Fruit fly (Drosophila melanogaster): Measurements from ENCODE around the gene CG14995.

The CG14995 gene

DNA sequence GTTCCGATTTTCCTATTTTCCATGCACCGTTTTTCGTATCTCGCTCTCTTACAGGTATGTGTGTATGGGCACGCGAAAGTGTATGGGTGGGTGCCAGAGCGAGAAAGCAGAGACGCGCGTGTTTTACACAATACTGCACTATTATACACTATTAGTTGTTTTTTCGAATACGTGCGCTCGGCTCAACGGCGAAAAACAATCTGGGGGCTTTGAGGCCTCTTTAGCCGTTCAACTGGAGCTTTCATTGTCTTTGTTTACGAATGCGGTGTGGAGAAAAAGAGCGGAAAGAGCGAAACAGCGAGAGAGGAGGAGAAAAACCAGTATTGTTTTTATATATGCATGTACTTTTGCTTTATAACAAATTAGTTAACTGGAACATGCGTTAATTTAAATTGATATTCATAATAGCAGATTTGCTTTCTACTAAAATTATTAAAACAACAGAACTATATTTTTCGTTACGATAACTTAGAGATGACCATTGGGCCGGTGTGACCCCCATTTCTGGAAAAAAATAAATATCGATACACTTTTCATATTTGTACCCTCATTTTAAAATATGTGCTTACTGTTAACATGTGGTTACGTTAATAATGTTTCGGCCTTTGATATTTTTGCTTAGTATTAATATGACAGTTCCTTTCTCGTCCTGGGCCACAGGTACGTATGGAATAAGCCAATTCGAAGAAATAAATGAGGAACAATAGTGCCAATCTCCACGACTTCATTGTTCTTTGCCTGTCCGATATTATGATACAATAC, at the start of gene CG14995:
Gene CG14995 (minus strand): TSS at position 761 of the 762 bp plus-strand sequence.
- peak; percentile 3 for TF ChIP-seq noc (tag; optimal IDR thresholded peaks at IDR 0.05)

DNA sequence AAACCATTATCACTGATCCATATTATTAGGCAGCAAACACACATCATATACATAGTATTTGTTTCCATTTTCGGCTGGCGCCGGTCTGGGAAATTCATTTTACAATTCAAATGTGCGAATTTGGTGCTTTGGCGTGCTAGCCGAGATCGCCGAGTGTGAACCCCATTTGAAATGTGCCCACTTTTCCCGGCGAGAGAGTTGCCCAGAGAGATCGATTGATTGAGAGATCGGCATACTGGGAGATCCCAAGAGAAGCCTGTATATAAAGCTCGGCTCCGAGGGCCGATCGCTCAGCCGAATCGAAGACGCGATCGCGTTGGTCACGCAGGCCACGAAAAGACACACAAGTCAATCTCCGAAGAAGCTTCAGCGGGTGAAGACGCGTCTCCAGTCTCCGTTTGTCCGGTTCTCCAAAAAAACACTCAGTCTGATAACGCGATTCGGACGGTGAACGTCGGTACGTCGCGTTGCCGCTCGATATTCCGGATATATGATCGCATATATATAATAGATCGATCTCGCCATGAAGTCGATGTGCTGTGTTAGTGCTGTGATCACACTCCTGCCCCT, 45.4 kb upstream of the CG14995 start, which contains the start of gene CG1299:
Gene CG1299 (plus strand): TSS at position 291 of the 570 bp plus-strand sequence.
- no peak for TF ChIP-seq noc (tag; optimal IDR thresholded peaks at IDR 0.05)

DNA sequence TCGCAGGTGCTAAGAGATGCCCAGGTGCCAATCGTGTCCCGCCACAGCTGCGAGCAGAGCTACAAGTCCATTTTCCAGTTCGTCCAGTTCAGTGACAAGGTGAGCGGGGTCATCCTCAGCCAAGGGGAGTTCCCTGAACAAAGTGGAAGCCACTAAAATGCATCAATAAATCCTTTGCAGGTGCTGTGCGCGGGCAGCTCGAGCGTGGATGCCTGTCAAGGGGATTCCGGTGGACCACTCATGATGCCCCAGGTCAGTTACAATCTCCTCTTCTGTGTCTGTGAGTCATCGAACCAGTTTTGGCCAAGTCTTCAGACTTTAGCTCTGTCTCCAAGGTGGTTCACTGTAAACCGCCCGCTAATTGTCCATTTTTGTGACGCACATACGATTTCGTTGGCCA, 42.2 kb upstream of the CG14995 start:
- TF ChIP-seq noc (tag; optimal IDR thresholded peaks at IDR 0.05) = no peak

DNA sequence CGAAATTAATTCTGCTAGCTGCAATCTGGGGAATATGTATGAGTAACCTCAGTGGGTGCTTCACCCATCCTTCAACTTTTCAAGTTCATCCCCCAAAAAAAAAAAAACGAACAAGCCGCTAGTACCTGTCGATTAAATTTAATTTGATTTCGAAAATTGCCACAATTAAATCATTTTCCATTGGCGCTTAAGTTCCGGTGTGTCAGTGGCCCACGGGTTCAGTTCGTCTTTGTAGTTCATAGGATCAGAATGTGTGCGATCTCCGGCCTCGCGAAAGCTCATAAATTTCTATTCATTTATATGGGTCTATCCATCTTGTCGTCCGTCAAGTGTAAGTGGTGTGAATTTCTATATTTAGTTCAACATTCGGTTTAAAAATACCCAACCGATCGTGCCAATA, 39.0 kb upstream of the CG14995 start, which contains the start of gene CG32260:
Gene CG32260 (plus strand): TSS at position 301 of the 400 bp plus-strand sequence.
- TF ChIP-seq noc (tag; optimal IDR thresholded peaks at IDR 0.05) = no peak

DNA sequence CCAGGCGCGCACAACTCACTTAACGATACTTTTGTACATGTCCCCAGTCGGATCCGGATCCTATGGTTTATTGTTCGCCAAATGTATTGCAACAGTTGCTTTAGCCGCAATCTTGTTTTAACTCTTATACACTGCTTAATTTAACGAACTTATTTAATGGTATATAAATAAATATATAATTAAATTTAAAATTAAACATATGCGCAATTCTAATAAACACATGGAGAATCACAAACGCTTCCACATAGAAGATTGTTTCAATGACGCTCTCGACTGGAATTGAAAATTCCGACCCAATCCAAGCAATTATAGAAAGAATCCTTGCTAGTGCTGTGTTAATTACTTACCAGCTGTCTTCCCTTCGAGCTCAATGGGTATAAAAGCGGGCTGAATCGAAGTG, 38.1 kb upstream of the CG14995 start, which contains the start of gene Akh:
Gene Akh (plus strand): TSS at position 301 of the 400 bp plus-strand sequence.
- no peak for TF ChIP-seq noc (tag; optimal IDR thresholded peaks at IDR 0.05)

DNA sequence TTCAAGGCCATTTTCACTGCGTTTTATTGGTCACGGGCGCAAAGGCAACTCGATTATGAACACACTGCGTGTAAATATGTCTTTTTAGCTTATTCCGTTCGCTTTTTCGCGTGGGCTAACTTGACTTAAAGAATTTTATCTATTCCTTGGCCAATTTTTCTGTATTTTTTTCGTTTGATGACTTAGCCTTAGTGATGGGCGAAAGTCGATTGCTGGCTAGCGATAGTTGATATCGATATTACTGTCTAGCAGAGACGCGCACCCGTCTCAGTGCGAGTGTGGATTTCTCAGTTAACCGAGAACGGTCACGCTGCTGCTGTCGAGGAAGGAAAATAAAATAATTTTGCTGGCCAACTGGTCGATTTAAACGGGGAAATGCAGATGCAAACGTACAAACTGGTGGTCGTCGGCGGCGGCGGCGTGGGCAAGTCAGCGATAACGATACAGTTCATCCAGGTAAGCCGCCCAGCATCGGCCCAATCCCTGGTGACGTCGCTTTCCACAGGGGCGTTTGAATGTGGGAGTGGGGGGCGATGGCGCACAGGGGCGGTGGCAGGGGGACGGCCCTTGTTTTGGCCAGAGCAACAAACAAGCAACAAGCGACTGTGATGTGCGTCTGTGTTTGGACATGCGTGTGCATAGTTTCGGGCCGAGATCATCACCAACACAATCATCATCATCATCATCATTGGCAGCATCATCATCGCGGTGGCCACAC, 35.9 kb upstream of the CG14995 start, which contains the start of the genes Rop and Ras64B:
Gene Rop (minus strand): TSS at position 193 of the 718 bp plus-strand sequence.
Gene Ras64B (plus strand): TSS at position 273 of the 718 bp plus-strand sequence.
- TF ChIP-seq noc (tag; optimal IDR thresholded peaks at IDR 0.05) = peak; percentile 27

DNA sequence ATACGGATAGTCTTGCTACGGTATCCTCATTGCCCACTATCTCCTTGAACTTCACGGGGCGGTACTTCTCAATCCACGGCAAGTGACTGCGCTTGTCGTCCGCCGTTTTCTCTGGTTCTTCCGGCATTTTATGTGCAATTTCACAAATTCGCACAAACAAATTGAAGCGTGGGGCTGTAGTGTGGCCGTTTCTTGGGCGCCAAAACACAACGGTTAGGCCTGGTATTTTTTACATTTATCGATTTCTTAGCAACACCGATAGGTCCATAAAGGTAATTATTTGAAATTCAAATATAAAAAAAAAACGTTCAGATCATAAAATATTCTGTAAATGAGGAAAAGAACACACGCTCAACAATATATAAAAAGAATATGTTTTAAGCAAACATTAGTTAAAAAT, 32.8 kb upstream of the CG14995 start, which contains the start of gene RfC4:
Gene RfC4 (minus strand): TSS at position 182 of the 400 bp plus-strand sequence.
- TF ChIP-seq noc (tag; optimal IDR thresholded peaks at IDR 0.05) = no peak

DNA sequence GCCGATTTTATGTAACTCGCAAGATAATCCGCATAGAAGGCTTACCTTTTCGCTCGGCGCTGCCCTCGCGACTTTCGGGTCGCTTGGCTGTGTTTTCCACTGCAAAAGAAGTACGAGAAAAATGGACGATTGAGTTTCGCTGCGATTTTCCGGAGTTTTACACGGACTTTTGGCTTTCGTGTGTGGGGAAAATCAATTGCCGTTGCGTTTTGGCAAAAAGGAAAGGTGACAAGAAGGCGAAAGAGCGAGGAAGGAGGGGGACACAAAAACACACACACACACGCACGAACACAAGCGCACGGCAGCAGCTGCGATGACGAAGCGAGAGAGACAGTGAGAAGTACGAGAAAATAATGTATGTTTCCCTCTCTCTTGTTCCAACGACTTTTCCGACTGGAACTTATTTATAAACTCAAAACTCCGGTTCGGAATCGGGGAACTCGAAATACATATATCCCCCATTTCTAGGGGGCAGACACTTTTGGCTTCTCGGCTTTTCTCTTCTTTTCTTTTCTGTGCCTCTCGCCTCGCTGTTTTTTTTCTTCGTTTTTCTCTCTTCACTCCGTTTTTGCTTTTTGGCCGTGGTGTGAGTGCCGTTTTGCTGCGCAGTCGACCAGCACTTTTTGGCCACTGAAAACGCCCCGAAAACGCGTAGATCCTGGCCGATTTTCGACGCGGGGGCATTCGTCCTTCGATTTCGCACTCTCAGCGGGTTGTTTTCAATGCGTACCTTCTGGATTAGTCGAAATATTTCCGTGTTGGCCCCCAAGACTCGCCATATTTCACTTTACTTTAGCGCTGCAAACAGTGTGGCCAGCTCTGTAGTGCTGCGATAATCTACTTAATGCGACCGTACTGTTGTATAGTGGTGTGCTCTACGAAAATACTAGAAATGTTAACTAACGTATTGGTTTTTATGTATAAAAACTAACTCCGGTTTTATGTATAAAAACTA, 30.9 kb upstream of the CG14995 start, which contains the start of gene ens:
Gene ens (minus strand): TSS at position 827 of the 955 bp plus-strand sequence.
- TF ChIP-seq noc (tag; optimal IDR thresholded peaks at IDR 0.05) = no peak

DNA sequence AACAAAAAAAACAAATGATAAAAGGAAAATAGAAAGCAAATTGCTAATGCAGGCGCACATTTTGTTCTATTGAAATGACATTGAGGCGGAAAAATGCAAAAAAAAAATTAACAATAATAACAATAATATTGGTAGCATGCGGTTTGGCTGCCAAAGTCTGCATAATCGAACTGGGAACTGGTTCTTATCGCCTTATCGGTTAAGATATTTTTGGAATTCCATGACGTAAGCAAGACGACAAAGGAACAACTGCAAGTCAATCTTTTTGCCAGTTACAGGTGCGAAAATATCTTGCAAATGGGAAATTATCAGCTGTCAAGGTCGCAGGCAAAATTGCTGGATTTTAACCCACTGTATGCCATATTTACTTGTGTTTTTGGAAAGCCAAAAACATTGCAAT, 29.5 kb upstream of the CG14995 start:
- no peak for TF ChIP-seq noc (tag; optimal IDR thresholded peaks at IDR 0.05)

DNA sequence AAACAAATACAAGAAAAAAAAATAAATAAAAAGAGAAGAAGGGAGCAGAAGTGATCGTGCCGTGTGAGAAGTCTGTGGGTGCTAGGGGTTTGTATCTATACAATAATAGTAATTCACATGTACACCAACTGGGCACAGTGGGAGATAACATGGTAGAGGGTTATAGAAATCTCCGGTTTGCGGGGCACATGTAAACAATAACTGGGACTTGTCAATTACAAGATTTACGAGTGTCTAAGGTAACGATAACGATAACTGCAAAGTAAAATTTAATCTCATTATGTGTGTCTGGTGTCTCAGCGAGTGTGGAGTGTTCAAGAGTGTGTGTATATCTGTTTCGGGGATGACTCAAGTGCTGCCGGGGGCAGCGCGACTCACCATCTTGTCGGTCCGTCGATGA, 27.7 kb upstream of the CG14995 start:
- TF ChIP-seq noc (tag; optimal IDR thresholded peaks at IDR 0.05) = no peak

DNA sequence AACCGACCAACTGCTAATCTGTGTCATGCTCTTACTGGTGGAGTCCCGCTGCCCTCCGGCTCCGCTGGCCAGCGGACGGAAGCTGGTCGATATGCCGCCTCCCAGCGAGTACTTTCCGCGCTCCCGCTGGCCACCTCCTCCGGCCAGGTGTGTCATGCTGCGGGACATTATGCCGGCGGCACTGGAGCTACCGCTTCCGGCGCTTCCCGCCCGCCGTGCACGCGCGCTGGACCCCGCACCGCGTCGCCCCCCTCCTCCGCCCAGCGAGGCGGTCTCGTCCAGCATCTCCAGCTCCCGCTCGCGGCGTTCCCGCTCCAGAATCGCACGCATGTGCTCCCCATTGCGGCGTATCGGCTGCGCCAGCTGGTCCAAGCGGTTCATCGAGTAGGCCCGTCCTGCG, 25.5 kb upstream of the CG14995 start:
- no peak for TF ChIP-seq noc (tag; optimal IDR thresholded peaks at IDR 0.05)

DNA sequence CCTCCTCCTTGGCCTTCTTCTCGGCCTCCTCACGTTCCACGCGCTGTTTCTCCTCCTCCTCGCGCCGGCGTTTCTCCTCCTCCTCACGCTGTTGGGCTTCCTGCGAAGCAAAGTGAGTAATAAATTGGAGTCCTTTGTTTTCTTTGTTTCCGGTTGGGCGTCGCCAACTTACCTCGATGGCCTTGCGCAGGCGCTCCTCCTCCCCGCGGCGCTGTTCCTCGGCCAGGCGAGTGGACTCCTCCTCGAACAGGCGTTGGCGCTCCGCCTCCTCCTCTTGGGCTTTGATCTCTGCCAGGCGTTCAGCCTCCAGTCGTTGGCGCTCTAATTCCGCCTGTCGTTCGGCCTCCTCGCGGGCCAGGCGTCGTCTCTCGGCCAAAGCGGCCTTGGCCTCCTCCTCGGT, 22.7 kb upstream of the CG14995 start:
- no peak for TF ChIP-seq noc (tag; optimal IDR thresholded peaks at IDR 0.05)

DNA sequence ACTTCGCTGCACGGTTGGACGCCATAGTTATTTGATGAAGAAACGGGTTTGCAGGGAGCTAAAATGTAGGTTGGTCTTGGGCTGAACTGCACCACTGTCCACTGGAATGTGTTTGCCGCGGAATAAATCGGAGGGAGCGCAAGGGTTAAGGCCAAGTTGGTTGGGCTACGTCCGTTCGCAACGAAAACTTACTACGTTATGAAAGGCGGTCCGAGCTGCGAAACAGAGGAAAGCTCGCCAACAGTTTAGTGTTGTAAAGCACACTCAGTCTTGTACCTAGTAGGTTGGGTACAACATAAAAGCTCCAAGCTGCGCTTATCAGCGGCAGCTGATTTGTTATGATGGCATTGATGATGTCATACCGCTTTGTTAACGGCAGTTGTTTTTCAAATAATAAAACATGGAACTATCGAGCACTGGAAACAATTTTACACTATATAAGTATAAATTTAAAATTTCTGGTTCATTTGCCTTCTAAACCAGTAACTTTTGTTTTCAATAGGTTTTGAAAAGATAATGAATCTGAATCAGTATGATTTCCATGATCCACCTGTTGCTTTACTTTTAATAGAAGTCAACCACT, 19.2 kb upstream of the CG14995 start, which contains the start of gene Chd64:
Gene Chd64 (minus strand): TSS at position 204 of the 583 bp plus-strand sequence.
- TF ChIP-seq noc (tag; optimal IDR thresholded peaks at IDR 0.05) = peak; percentile 39

DNA sequence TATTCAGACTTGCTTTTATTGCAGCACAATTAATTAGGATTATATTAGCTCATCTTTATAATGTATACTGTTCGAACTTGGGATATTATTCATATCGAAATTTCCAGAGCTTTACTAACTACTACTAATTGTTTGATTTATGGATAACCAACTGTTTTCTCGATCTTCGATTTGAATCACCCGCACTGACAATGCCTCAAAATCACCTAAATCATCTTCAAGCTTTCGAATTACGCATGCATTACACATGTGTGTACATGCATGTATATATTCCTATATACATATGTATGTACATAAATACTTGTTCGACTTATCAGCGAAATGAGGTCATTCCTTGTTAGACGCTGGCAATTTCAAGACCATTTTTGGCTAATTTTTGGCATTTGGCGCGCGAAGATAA, 18.5 kb upstream of the CG14995 start:
- no peak for TF ChIP-seq noc (tag; optimal IDR thresholded peaks at IDR 0.05)

Data from whole organism, larva.